Worm (Caenorhabditis elegans): Measurements from ENCODE around the gene cdf-2.

DNA sequence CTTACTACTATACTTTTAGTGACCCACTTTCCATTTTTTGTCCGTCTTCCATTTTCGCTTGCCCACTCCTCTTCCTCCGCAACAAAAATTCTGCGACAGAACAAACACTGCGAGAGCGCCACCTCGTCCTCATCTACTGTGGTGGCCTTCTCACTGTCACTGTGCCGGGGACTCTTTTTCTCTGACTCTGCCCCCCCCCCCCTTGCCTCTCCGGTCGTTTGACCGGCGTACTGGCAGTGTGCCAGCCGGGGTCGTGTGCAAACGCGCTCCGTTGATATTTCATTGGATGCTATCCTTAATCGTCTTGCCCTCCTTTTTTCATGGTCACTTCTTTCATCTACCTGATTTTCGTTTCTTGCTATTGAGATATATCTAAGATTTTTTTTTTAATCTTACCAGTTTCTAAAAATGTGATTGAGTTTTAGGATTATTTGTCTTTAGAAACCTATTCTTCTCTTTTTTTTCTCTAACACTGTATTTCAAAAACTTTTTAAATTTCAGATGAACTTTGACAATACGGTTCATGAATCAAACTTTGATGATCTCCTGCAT is 13.8 kb upstream of the cdf-2 start, which contains the start of gene atf-6:
- TF ChIP-seq nhr-43 (tag; optimal IDR thresholded peaks at IDR 0.05; ENCODE audit: poor library complexity, severe bottlenecking), result peak; percentile 65
- TF ChIP-seq sea-2 (GFP tag; optimal IDR thresholded peaks at IDR 0.05), result no peak
- TF ChIP-seq nhr-77 (tag; optimal IDR thresholded peaks at IDR 0.05), result no peak
- TF ChIP-seq pha-4 (tag; optimal IDR thresholded peaks at IDR 0.05), result peak; percentile 90
- peak; percentile 43 for TF ChIP-seq snpc-4 (tag; optimal IDR thresholded peaks at IDR 0.05)
- TF ChIP-seq R02D3.7 (tag; optimal IDR thresholded peaks at IDR 0.05), result peak; percentile 15
- no peak for TF ChIP-seq egl-27 (tag; optimal IDR thresholded peaks at IDR 0.05)
- no peak for TF ChIP-seq nhr-11 (tag; optimal IDR thresholded peaks at IDR 0.05)
- peak; percentile 78 for TF ChIP-seq lin-15B (tag; optimal IDR thresholded peaks at IDR 0.05)
